Worm (Caenorhabditis elegans): Measurements from ENCODE around the gene cyp-33D3.

ce11 chrV:18846480-18846879 is 9.5 kb upstream of the cyp-33D3 start, which contains the start of gene nhr-230:
- no peak for TF ChIP-seq him-1 (tag; optimal IDR thresholded peaks at IDR 0.05)
- no peak for TF ChIP-seq W03F9.2 (tag; optimal IDR thresholded peaks at IDR 0.05)

Measured in whole organism, L4/young adult.